Worm (Caenorhabditis elegans): ENCODE data around the gene srh-243.

DNA sequence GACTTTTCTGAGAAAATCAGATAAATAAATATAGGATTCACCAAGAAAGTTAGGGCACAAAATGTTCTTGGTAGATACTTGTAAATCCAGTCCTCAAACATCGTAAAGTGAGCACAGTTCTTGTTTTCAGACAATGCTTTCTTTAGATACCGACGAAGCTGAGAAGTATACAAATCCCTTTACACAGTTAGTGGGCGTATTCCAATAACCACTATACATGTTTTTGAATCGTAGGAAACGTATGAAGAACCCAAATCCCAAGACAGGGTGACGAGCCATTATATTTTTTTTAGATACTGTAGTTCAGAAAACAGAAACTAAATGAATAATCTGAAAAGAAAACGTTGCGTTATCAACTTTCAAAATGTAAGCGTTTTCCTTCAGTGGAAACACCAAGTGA is 24.5 kb upstream of the srh-243 start, which contains the start of gene srj-44:
- TF ChIP-seq klf-2 (GFP tag; conservative IDR thresholded peaks at IDR 0.05), result no peak
- no peak for TF ChIP-seq cog-1 (tag; optimal IDR thresholded peaks at IDR 0.05)
- TF ChIP-seq med-1 (GFP tag; optimal IDR thresholded peaks at IDR 0.05; ENCODE audit: insufficient read depth), result no peak
- TF ChIP-seq T22C8.4 (GFP tag; IDR thresholded peaks at IDR 0.05), result no peak
